Fruit fly (Drosophila melanogaster) whole organism, pupa: ENCODE results near the gene CG31715.

Source experiments
- CG10348 ChIP-seq: fragments of 200-800 bp; sonication (Bioruptor generic); IDR thresholded peaks from 2 replicates; pipeline ENCODE4 v1.3.6; 2022; ENCODE audit warnings: missing biosample characterization, missing genetic modification characterization
- CG12605 ChIP-seq: fragments of 200-800 bp; sonication (Bioruptor generic); IDR thresholded peaks from 2 replicates; pipeline ENCODE4 v1.3.6; 2022; ENCODE audit warnings: missing biosample characterization, missing genetic modification characterization
- CG14655 ChIP-seq: fragments of 200-800 bp; sonication (Bioruptor generic); optimal IDR thresholded peaks from 3 replicates; lab custom pipeline; 2017; ENCODE audit warnings: mild to moderate bottlenecking, missing biosample characterization, missing genetic modification reagents, missing genetic modification characterization
- CG4496 ChIP-seq: fragments of 200-800 bp; sonication (Bioruptor generic); IDR thresholded peaks from 3 replicates; pipeline ENCODE4 v1.3.6; 2022; ENCODE audit warnings: missing biosample characterization, missing genetic modification characterization
- CG8159 ChIP-seq: fragments of 200-800 bp; sonication (Bioruptor generic); optimal IDR thresholded peaks from 3 replicates; lab custom pipeline; 2018; ENCODE audit warnings: missing biosample characterization, mild to moderate bottlenecking, missing genetic modification characterization, moderate library complexity
- CG8301 ChIP-seq: fragments of 200-800 bp; sonication (Bioruptor generic); optimal IDR thresholded peaks from 2 replicates; lab custom pipeline; 2018; ENCODE audit warnings: missing biosample characterization, mild to moderate bottlenecking, missing genetic modification characterization
- CG9948 ChIP-seq: fragments of 200-800 bp; sonication (Bioruptor generic); optimal IDR thresholded peaks from 2 replicates; lab custom pipeline; 2018; ENCODE audit warnings: missing biosample characterization, mild to moderate bottlenecking, missing genetic modification characterization, moderate library complexity
- D1 ChIP-seq: fragments of 200-800 bp; sonication (Bioruptor generic); optimal IDR thresholded peaks from 2 replicates; lab custom pipeline; 2018; ENCODE audit warnings: missing biosample characterization, mild to moderate bottlenecking, missing genetic modification characterization, moderate library complexity
- EcR ChIP-seq: fragments of 200-800 bp; sonication (Bioruptor generic); optimal IDR thresholded peaks from 3 replicates; lab custom pipeline; 2019; ENCODE audit warnings: missing biosample characterization, missing genetic modification characterization, mild to moderate bottlenecking, moderate library complexity, missing genetic modification reagents
- Ets98B ChIP-seq: fragments of 200-800 bp; sonication (Bioruptor generic); IDR thresholded peaks from 2 replicates; pipeline ENCODE4 v1.3.6; 2022; ENCODE audit warnings: missing biosample characterization, missing genetic modification characterization
- rn ChIP-seq: fragments of 200-800 bp; sonication (Bioruptor generic); IDR thresholded peaks from 2 replicates; pipeline ENCODE4 v1.3.6; 2022; ENCODE audit warnings: missing biosample characterization, missing genetic modification characterization

dm6 chr2L:10299077-10299809 is 42.2 kb upstream of the CG31715 start:
- TF ChIP-seq Ets98B (no peak), EcR (GFP tag; lab: Kevin White, UChicago) (no peak), CG8159 (tag; lab: Kevin White, UChicago) (no peak), CG8301 (peak; percentile 6), D1 (tag; lab: Kevin White, UChicago) (no peak), CG10348 (GFP tag; lab: Robert Waterston, UW) (no peak), CG12605 (GFP tag; lab: Robert Waterston, UW) (no peak), rn (GFP tag; lab: Robert Waterston, UW) (no peak), CG9948 (no peak), CG14655 (GFP tag; lab: Kevin White, UChicago) (no peak), CG4496 (GFP tag; lab: Robert Waterston, UW) (no peak)
